Fruit fly (Drosophila melanogaster) whole organism, embryonic: ENCODE results near the gene CG5644.
A peak's percentile ranks its signal among the peaks of the same experiment; 100 is the strongest.

Source experiments
- Atf3 ChIP-seq: fragments of 200-800 bp; sonication (Bioruptor generic); optimal IDR thresholded peaks from 3 replicates; lab custom pipeline; 2016; ENCODE audit warnings: missing biosample characterization, missing genetic modification characterization
- Blimp-1 ChIP-seq: fragments of 200-800 bp; sonication (Bioruptor generic); optimal IDR thresholded peaks from 3 replicates; lab custom pipeline; 2018; ENCODE audit warnings: missing biosample characterization, missing genetic modification characterization, mild to moderate bottlenecking, moderate library complexity, missing genetic modification reagents
- CG10274 ChIP-seq: fragments of 200-800 bp; sonication (Bioruptor generic); optimal IDR thresholded peaks from 3 replicates; lab custom pipeline; 2017; ENCODE audit warnings: missing biosample characterization, mild to moderate bottlenecking, missing genetic modification characterization
- CG12236 ChIP-seq: fragments of 200-800 bp; sonication (Bioruptor generic); optimal IDR thresholded peaks from 2 replicates; lab custom pipeline; 2016; ENCODE audit warnings: missing biosample characterization, missing genetic modification characterization
- CG13287 ChIP-seq: fragments of 200-800 bp; sonication (Bioruptor generic); IDR thresholded peaks from 2 replicates; pipeline ENCODE4 v1.3.6; 2022; ENCODE audit warnings: missing biosample characterization, missing genetic modification characterization; ENCODE audit not compliant: partially characterized antibody
- CG1529 ChIP-seq: fragments of 200-800 bp; sonication (Bioruptor generic); optimal IDR thresholded peaks from 3 replicates; lab custom pipeline; 2018; ENCODE audit warnings: missing biosample characterization, missing genetic modification characterization
- CG17568 ChIP-seq: fragments of 200-800 bp; sonication (Bioruptor generic); optimal IDR thresholded peaks from 2 replicates; lab custom pipeline; 2018; ENCODE audit warnings: missing biosample characterization, mild to moderate bottlenecking, missing genetic modification characterization, moderate library complexity
- CG18599 ChIP-seq: fragments of 200-800 bp; sonication (Bioruptor generic); optimal IDR thresholded peaks from 3 replicates; lab custom pipeline; 2017; ENCODE audit warnings: missing biosample characterization, missing genetic modification characterization, mild to moderate bottlenecking, moderate library complexity, missing genetic modification reagents
- CG30403 ChIP-seq: fragments of 200-800 bp; sonication (Bioruptor generic); optimal IDR thresholded peaks from 3 replicates; lab custom pipeline; 2016; ENCODE audit warnings: missing biosample characterization, missing genetic modification characterization
- CG4730 ChIP-seq: fragments of 200-800 bp; sonication (Bioruptor generic); IDR thresholded peaks from 2 replicates; pipeline ENCODE4 v1.3.6; 2022; ENCODE audit warnings: missing biosample characterization, missing genetic modification characterization
- CG7271 ChIP-seq: fragments of 200-800 bp; sonication (Bioruptor generic); optimal IDR thresholded peaks from 2 replicates; lab custom pipeline; 2018; ENCODE audit warnings: missing biosample characterization, mild to moderate bottlenecking, missing genetic modification characterization, moderate library complexity
- CG7745 ChIP-seq: fragments of 200-800 bp; sonication (Bioruptor generic); optimal IDR thresholded peaks from 2 replicates; lab custom pipeline; 2018; ENCODE audit warnings: missing biosample characterization, mild to moderate bottlenecking, missing genetic modification characterization, moderate library complexity
- Dbx ChIP-seq: fragments of 200-800 bp; sonication (Bioruptor generic); IDR thresholded peaks from 3 replicates; pipeline ENCODE4 v1.3.6; 2022; ENCODE audit warnings: missing biosample characterization, missing genetic modification characterization
- Deaf1 ChIP-seq: fragments of 200-800 bp; optimal IDR thresholded peaks from 3 replicates; lab custom pipeline; 2019; ENCODE audit warnings: missing biosample characterization, mild to moderate bottlenecking, missing genetic modification characterization, moderate library complexity
- Ets97D ChIP-seq: fragments of 200-800 bp; sonication (Bioruptor generic); optimal IDR thresholded peaks from 3 replicates; lab custom pipeline; 2016; ENCODE audit warnings: missing biosample characterization, missing genetic modification characterization
- HLH3B ChIP-seq: fragments of 200-800 bp; sonication (Bioruptor generic); IDR thresholded peaks from 2 replicates; pipeline ENCODE4 v1.3.6; 2022; ENCODE audit warnings: missing biosample characterization, missing genetic modification characterization
- Hr3 ChIP-seq: fragments of 200-800 bp; sonication (Bioruptor generic); optimal IDR thresholded peaks from 3 replicates; lab custom pipeline; 2016; ENCODE audit warnings: missing biosample characterization, missing genetic modification characterization
- Lhr ChIP-seq: fragments of 200-800 bp; sonication (Bioruptor generic); optimal IDR thresholded peaks from 3 replicates; lab custom pipeline; 2017; ENCODE audit warnings: mild to moderate bottlenecking, missing biosample characterization, missing genetic modification reagents, missing genetic modification characterization
- MESR4 ChIP-seq: fragments of 200-800 bp; sonication (Bioruptor generic); optimal IDR thresholded peaks from 2 replicates; lab custom pipeline; 2018; ENCODE audit warnings: missing biosample characterization, mild to moderate bottlenecking, missing genetic modification characterization, moderate library complexity
- Mad ChIP-seq: fragments of 200-800 bp; sonication (Bioruptor generic); optimal IDR thresholded peaks from 2 replicates; lab custom pipeline; 2016; ENCODE audit warnings: missing biosample characterization, missing genetic modification characterization
- Mes4 ChIP-seq: fragments of 200-800 bp; sonication (Bioruptor generic); optimal IDR thresholded peaks from 2 replicates; lab custom pipeline; 2016; ENCODE audit warnings: missing biosample characterization, missing genetic modification characterization
- Nf-YB ChIP-seq: fragments of 200-800 bp; sonication (Bioruptor generic); optimal IDR thresholded peaks from 3 replicates; lab custom pipeline; 2019; ENCODE audit warnings: missing biosample characterization, mild to moderate bottlenecking, missing genetic modification characterization, moderate library complexity
- Nf-YC ChIP-seq: fragments of 200-800 bp; optimal IDR thresholded peaks from 3 replicates; lab custom pipeline; 2019; ENCODE audit warnings: missing biosample characterization, mild to moderate bottlenecking, missing genetic modification characterization, moderate library complexity
- Opbp ChIP-seq: fragments of 200-800 bp; sonication (Bioruptor generic); IDR thresholded peaks from 3 replicates; pipeline ENCODE4 v1.3.6; 2022; ENCODE audit warnings: missing biosample characterization, missing genetic modification characterization; ENCODE audit not compliant: partially characterized antibody
- PHDP ChIP-seq: fragments of 200-800 bp; sonication (Bioruptor generic); optimal IDR thresholded peaks from 3 replicates; lab custom pipeline; 2018; ENCODE audit warnings: missing biosample characterization, mild to moderate bottlenecking, missing genetic modification characterization, moderate library complexity
- Sox102F ChIP-seq: fragments of 200-800 bp; sonication (Bioruptor generic); optimal IDR thresholded peaks from 2 replicates; lab custom pipeline; 2018; ENCODE audit warnings: missing biosample characterization, mild to moderate bottlenecking, missing genetic modification characterization, moderate library complexity
- Sry-β ChIP-seq: fragments of 200-800 bp; sonication (Bioruptor generic); optimal IDR thresholded peaks from 2 replicates; lab custom pipeline; 2018; ENCODE audit warnings: missing biosample characterization, mild to moderate bottlenecking, missing genetic modification characterization, moderate library complexity
- Taf1 ChIP-seq: fragments of 200-800 bp; sonication (Bioruptor generic); IDR thresholded peaks from 2 replicates; pipeline ENCODE4 v1.3.6; 2022; ENCODE audit warnings: missing biosample characterization, missing genetic modification characterization
- Xbp1 ChIP-seq: fragments of 200-800 bp; sonication (Bioruptor generic); optimal IDR thresholded peaks from 3 replicates; lab custom pipeline; 2016; ENCODE audit warnings: missing biosample characterization, mild to moderate bottlenecking, missing genetic modification characterization
- ase ChIP-seq: fragments of 200-800 bp; sonication (Bioruptor generic); IDR thresholded peaks from 3 replicates; pipeline ENCODE4 v1.3.6; 2022; ENCODE audit warnings: missing biosample characterization, missing genetic modification characterization
- chif ChIP-seq, 2 experiments: fragments of 200-800 bp; sonication (Bioruptor generic); optimal IDR thresholded peaks; 3 replicates each; lab custom pipeline; 2016; ENCODE audit warnings: missing biosample characterization in 2 of 2, missing genetic modification characterization in 2 of 2
- chm ChIP-seq: fragments of 200-800 bp; sonication (Bioruptor generic); IDR thresholded peaks from 2 replicates; pipeline ENCODE4 v1.3.6; 2022; ENCODE audit warnings: missing biosample characterization, missing genetic modification characterization
- crol ChIP-seq: fragments of 200-800 bp; sonication (Bioruptor generic); IDR thresholded peaks from 2 replicates; pipeline ENCODE4 v1.3.6; 2022; ENCODE audit warnings: missing biosample characterization, missing genetic modification characterization
- dmrt11E ChIP-seq: fragments of 200-800 bp; sonication (Bioruptor generic); optimal IDR thresholded peaks from 3 replicates; lab custom pipeline; 2018; ENCODE audit warnings: missing biosample characterization, mild to moderate bottlenecking, missing genetic modification characterization, moderate library complexity
- ewg ChIP-seq: fragments of 200-800 bp; sonication (Bioruptor generic); optimal IDR thresholded peaks from 3 replicates; lab custom pipeline; 2017; ENCODE audit warnings: mild to moderate bottlenecking, missing biosample characterization, missing genetic modification reagents, missing genetic modification characterization
- fd96Cb ChIP-seq: fragments of 200-800 bp; sonication (Bioruptor generic); optimal IDR thresholded peaks from 2 replicates; lab custom pipeline; 2018; ENCODE audit warnings: missing biosample characterization, mild to moderate bottlenecking, missing genetic modification characterization, moderate library complexity
- ftz-f1 ChIP-seq: fragments of 200-800 bp; sonication (Bioruptor generic); optimal IDR thresholded peaks from 2 replicates; lab custom pipeline; 2016; ENCODE audit warnings: missing biosample characterization, missing genetic modification characterization
- hbn ChIP-seq: fragments of 200-800 bp; sonication (Bioruptor generic); IDR thresholded peaks from 2 replicates; pipeline ENCODE4 v1.3.6; 2022; ENCODE audit warnings: missing biosample characterization, missing genetic modification characterization; ENCODE audit not compliant: partially characterized antibody
- kah ChIP-seq: fragments of 200-800 bp; sonication (Bioruptor generic); optimal IDR thresholded peaks from 2 replicates; lab custom pipeline; 2018; ENCODE audit warnings: missing biosample characterization, mild to moderate bottlenecking, missing genetic modification characterization
- onecut ChIP-seq: fragments of 200-800 bp; sonication (Bioruptor generic); IDR thresholded peaks from 2 replicates; pipeline ENCODE4 v1.3.6; 2022; ENCODE audit warnings: missing biosample characterization, missing genetic modification characterization
- prd ChIP-seq, 3 experiments: fragments of >200 bp in 2 of 3; fragments of 200-800 bp in 1 of 3; sonication (Bioruptor generic) in 1 of 3; optimal IDR thresholded peaks in 2 of 3; IDR thresholded peaks in 1 of 3; 2 replicates in 2 of 3; 3 replicates in 1 of 3; pipeline versions ENCODE4 v1.3.6 to Lab custom; 2017 to 2022; ENCODE audit warnings: missing biosample characterization in 1 of 3, missing genetic modification characterization in 1 of 3
- rib ChIP-seq: fragments of 200-800 bp; sonication (Bioruptor generic); IDR thresholded peaks from 2 replicates; pipeline ENCODE4 v1.3.6; 2022; ENCODE audit warnings: missing biosample characterization, missing genetic modification characterization
- row ChIP-seq: fragments of 200-800 bp; sonication (Bioruptor generic); IDR thresholded peaks from 3 replicates; pipeline ENCODE4 v1.3.6; 2022; ENCODE audit warnings: missing biosample characterization, missing genetic modification characterization
- shn ChIP-seq: fragments of 200-800 bp; sonication (Bioruptor generic); optimal IDR thresholded peaks from 3 replicates; lab custom pipeline; 2016; ENCODE audit warnings: missing biosample characterization, missing genetic modification characterization
- ssp ChIP-seq: fragments of 200-800 bp; sonication (Bioruptor generic); IDR thresholded peaks from 2 replicates; pipeline ENCODE4 v1.3.6; 2022; ENCODE audit warnings: missing biosample characterization, missing genetic modification characterization
- stc ChIP-seq: fragments of 200-800 bp; sonication (Bioruptor generic); IDR thresholded peaks from 2 replicates; pipeline ENCODE4 v1.3.6; 2022; ENCODE audit warnings: missing biosample characterization, missing genetic modification characterization
- unc-4 ChIP-seq: fragments of 200-800 bp; sonication (Bioruptor generic); IDR thresholded peaks from 2 replicates; pipeline ENCODE4 v1.3.6; 2022; ENCODE audit warnings: missing biosample characterization, missing genetic modification characterization; ENCODE audit not compliant: partially characterized antibody
- vfl ChIP-seq: fragments of 200-800 bp; sonication (Bioruptor generic); optimal IDR thresholded peaks from 2 replicates; lab custom pipeline; 2016; ENCODE audit warnings: missing biosample characterization, missing genetic modification characterization

Gene CG5644

DNA sequence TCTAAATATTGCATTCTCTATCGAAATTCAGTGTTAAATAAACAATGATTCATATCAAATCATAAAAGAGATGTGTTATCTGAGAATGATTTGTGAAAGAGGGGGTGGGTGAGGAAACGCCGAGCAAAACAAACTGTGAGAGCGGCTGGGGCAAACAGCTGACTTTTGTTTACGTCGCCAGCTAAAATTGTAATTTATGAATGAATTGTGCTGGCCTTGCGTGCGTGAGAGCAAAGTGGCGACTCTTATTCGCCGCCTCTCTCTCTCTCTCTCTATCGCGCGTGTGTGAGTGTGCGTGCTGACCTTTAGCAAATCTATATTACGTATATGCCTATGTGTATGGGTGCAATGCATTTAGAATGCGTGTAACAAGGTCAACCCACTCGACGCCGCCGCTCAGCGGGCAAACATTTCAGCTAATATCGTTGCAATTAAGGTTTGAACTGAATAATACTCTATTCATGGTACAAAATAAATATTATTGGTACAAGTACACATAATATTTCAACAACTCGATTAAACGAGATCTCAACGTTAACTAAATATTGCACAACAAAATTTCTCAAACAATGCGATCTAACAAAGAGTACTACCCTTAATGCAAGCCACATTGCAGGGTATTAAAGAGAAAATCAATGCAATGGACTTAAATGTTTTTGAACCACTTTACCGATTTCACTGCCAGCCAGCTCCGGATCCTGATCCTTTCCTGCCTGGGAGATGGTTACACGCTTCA, 834 bp downstream of the CG5644 start (continued):
- TF ChIP-seq Mad (GFP tag; lab: Kevin White, UChicago) (no peak), Atf3 (GFP tag; lab: Kevin White, UChicago) (no peak), Hr3 (GFP tag; lab: Kevin White, UChicago) (no peak), Ets97D (GFP tag; lab: Kevin White, UChicago) (no peak), CG17568 (GFP tag; lab: Kevin White, UChicago) (no peak), prd (optimal IDR thresholded peaks at IDR 0.05; lab: Kevin White, UChicago) (no peak), prd (GFP tag; IDR thresholded peaks at IDR 0.05; lab: Robert Waterston, UW) (peak; percentile 59; the same call in 2 of the 3 replicates), Lhr (GFP tag; lab: Kevin White, UChicago) (no peak), dmrt11E (tag; lab: Kevin White, UChicago) (peak; percentile 17), CG7745 (tag; lab: Kevin White, UChicago) (no peak), stc (GFP tag; lab: Robert Waterston, UW) (peak; percentile 15; the same call in 1 of the 2 replicates), Sox102F (peak; percentile 70), CG4730 (GFP tag; lab: Robert Waterston, UW) (no peak), crol (peak; percentile 89), rib (GFP tag; lab: Robert Waterston, UW) (no peak), ewg (peak; percentile 11), CG12236 (GFP tag; lab: Kevin White, UChicago) (no peak), ssp (GFP tag; lab: Robert Waterston, UW) (no peak), Nf-YB (GFP tag; lab: Kevin White, UChicago) (peak; percentile 17), CG30403 (peak; percentile 10), MESR4 (GFP tag; lab: Kevin White, UChicago) (no peak), Sry-β (GFP tag; lab: Kevin White, UChicago) (no peak), CG13287 (GFP tag; lab: Robert Waterston, UW) (peak; percentile 76), shn (GFP tag; lab: Kevin White, UChicago) (no peak), Nf-YC (peak; percentile 8), CG10274 (GFP tag; lab: Kevin White, UChicago) (no peak), CG1529 (GFP tag; lab: Kevin White, UChicago) (peak; percentile 12), unc-4 (GFP tag; lab: Robert Waterston, UW) (peak; percentile 44), PHDP (tag; lab: Kevin White, UChicago) (no peak), Mes4 (GFP tag; lab: Kevin White, UChicago) (peak; percentile 2), row (GFP tag; lab: Robert Waterston, UW) (peak; percentile 49; the same call in 2 of the 3 replicates), ase (GFP tag; lab: Robert Waterston, UW) (peak; percentile 30; the same call in 1 of the 3 replicates), HLH3B (GFP tag; lab: Robert Waterston, UW) (peak; percentile 32; the same call in 1 of the 2 replicates), Opbp (no peak), fd96Cb (tag; lab: Kevin White, UChicago) (no peak), CG18599 (no peak), CG7271 (tag; lab: Kevin White, UChicago) (no peak), ftz-f1 (GFP tag; lab: Kevin White, UChicago) (peak; percentile 94), Dbx (GFP tag; lab: Robert Waterston, UW) (no peak), Taf1 (GFP tag; lab: Robert Waterston, UW) (no peak), chif (GFP tag; optimal IDR thresholded peaks at IDR 0.05; lab: Kevin White, UChicago) (peak in 1 of 2 experiments; percentile 21), onecut (no peak), chm (GFP tag; lab: Robert Waterston, UW) (0 out of 2 replicates have a peak, but pooled peaks have one; percentile 54), Xbp1 (GFP tag; lab: Kevin White, UChicago) (peak; percentile 14), vfl (GFP tag; lab: Kevin White, UChicago) (no peak), Blimp-1 (peak; percentile 21), kah (GFP tag; lab: Kevin White, UChicago) (peak; percentile 42), Deaf1 (no peak), hbn (peak; percentile 15; the same call in 1 of the 2 replicates)
